Worm (Caenorhabditis elegans): ENCODE measurements around the gene plc-1.

ce11 chrX:10851735-10852134, 13.3 kb upstream of the plc-1 start:
- TF ChIP-seq F13H6.1 (tag; optimal IDR thresholded peaks at IDR 0.05) (no peak), rnt-1 (tag; optimal IDR thresholded peaks at IDR 0.05) (no peak), lin-11 (tag; optimal IDR thresholded peaks at IDR 0.05) (no peak), pax-1 (tag; optimal IDR thresholded peaks at IDR 0.05) (peak; percentile 24), tbx-2 (tag; optimal IDR thresholded peaks at IDR 0.05) (no peak), hlh-30 (tag; optimal IDR thresholded peaks at IDR 0.05; ENCODE audit: insufficient read depth) (no peak), elt-2 (tag; optimal IDR thresholded peaks at IDR 0.05) (no peak), unc-86 (tag; optimal IDR thresholded peaks at IDR 0.05) (no peak)

All from whole organism, late embryonic.